6 fruit fly cellular contexts compared by ENCODE assay signal in the genomic region with DNA sequence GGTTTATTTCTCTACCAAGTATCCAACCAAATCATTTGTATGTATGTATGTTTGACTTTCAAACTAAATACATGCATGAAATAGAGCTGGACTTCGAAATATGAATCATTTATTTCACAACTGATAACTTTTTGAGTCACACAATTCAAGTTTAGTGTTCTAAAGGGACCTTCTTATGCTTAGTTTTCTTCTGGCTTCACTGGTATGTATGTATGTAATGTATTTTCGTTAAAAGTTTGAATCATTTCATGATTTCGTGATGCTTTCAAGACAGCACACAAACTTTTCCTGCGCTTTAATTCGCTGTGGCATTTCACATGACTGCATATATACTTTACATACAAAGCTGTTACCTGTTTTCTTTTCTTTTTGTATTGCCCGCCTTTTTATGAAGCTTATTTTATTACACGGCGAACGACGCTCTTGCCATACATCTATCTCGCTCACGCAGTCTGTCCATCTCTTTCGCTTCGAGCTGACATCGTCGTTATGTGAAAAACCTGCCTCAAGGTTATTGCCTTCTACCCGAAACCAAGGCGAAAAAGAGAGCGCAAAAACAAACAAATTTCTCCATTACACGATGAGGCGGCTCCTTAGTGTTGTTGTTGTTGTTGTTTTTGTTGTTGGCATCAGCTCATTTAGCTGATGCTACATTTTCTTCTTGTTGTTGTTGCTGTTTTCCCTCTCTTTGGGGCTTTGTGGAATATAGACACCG.
TF ChIP-seq lines count a peak whose summit lies in the region.

No protein-coding gene starts in this region.

- no peak for TF ChIP-seq CTCF in whole organism, embryonic (GFP tag; optimal IDR thresholded peaks at IDR 0.05; lab: Kevin White, UChicago)

TF ChIP-seq in whole organism, 6 proteins besides CTCF, POLR2A, EP300 and RAD21:
- TF ChIP-seq Dll (optimal IDR thresholded peaks at IDR 0.05; lab: Kevin White, UChicago) (no peak), psq (optimal IDR thresholded peaks at IDR 0.05; lab: Kevin White, UChicago) (no peak), usp (GFP tag; optimal IDR thresholded peaks at IDR 0.05; lab: Kevin White, UChicago) (no peak), pan (optimal IDR thresholded peaks at IDR 0.05; lab: Kevin White, UChicago) (no peak), EcR (GFP tag; optimal IDR thresholded peaks at IDR 0.05; lab: Kevin White, UChicago) (peak; percentile 87 to 89), CG8478 (optimal IDR thresholded peaks at IDR 0.05; lab: Kevin White, UChicago) (peak; percentile 8)

TF ChIP-seq in whole organism, adult, 20 proteins besides CTCF, POLR2A, EP300 and RAD21:
- TF ChIP-seq bab1 (GFP tag; optimal IDR thresholded peaks at IDR 0.05; lab: Kevin White, UChicago): no peak
- TF ChIP-seq CG14711 (tag; optimal IDR thresholded peaks at IDR 0.05; lab: Kevin White, UChicago): no peak
- peak; percentile 99 for TF ChIP-seq tj (GFP tag; optimal IDR thresholded peaks at IDR 0.05; lab: Kevin White, UChicago)
- TF ChIP-seq CG5204 (GFP tag; optimal IDR thresholded peaks at IDR 0.05; lab: Kevin White, UChicago): no peak
- no peak for TF ChIP-seq cic (GFP tag; optimal IDR thresholded peaks at IDR 0.05; lab: Kevin White, UChicago)
- no peak for TF ChIP-seq Clk (GFP tag; optimal IDR thresholded peaks at IDR 0.05; lab: Kevin White, UChicago)
- TF ChIP-seq Mnt (GFP tag; optimal IDR thresholded peaks at IDR 0.05; lab: Kevin White, UChicago): no peak
- TF ChIP-seq CG7101 (tag; optimal IDR thresholded peaks at IDR 0.05; lab: Kevin White, UChicago): no peak

TF ChIP-seq in whole organism, embryonic, 481 proteins besides CTCF, POLR2A, EP300 and RAD21 (continues in another document):
- TF ChIP-seq abd-A (tag; optimal IDR thresholded peaks at IDR 0.05; lab: Kevin White, UChicago): peak; percentile 95
- TF ChIP-seq oc (tag; optimal IDR thresholded peaks at IDR 0.05; lab: Kevin White, UChicago): peak; percentile 80
- TF ChIP-seq CG1603 (tag; optimal IDR thresholded peaks at IDR 0.05; lab: Kevin White, UChicago): no peak
- peak; percentile 51 for TF ChIP-seq Deaf1 (tag; optimal IDR thresholded peaks at IDR 0.05; lab: Kevin White, UChicago)
- TF ChIP-seq CG2202 (tag; optimal IDR thresholded peaks at IDR 0.05; lab: Kevin White, UChicago): no peak
- no peak for TF ChIP-seq Hmx (GFP tag; optimal IDR thresholded peaks at IDR 0.05; lab: Kevin White, UChicago)
- no peak for TF ChIP-seq CG33557 (GFP tag; optimal IDR thresholded peaks at IDR 0.05; lab: Kevin White, UChicago)
- no peak for TF ChIP-seq CG12236 (GFP tag; optimal IDR thresholded peaks at IDR 0.05; lab: Kevin White, UChicago)
- TF ChIP-seq CG6175 (GFP tag; IDR thresholded peaks at IDR 0.05; lab: Robert Waterston, UW): no peak
- no peak for TF ChIP-seq Lpt (GFP tag; optimal IDR thresholded peaks at IDR 0.05; lab: Kevin White, UChicago)
- no peak for TF ChIP-seq Dref (GFP tag; IDR thresholded peaks at IDR 0.05; lab: Robert Waterston, UW)
- peak; percentile 1 for TF ChIP-seq CG10543 (GFP tag; optimal IDR thresholded peaks at IDR 0.05; lab: Kevin White, UChicago)
- no peak for TF ChIP-seq D19B (GFP tag; optimal IDR thresholded peaks at IDR 0.05; lab: Kevin White, UChicago)
- TF ChIP-seq CG12391 (tag; optimal IDR thresholded peaks at IDR 0.05; lab: Kevin White, UChicago): no peak
- TF ChIP-seq CG15011 (GFP tag; optimal IDR thresholded peaks at IDR 0.05; lab: Kevin White, UChicago): no peak
- peak; percentile 7 for TF ChIP-seq psq (GFP tag; optimal IDR thresholded peaks at IDR 0.05; lab: Kevin White, UChicago)
- TF ChIP-seq lilli (GFP tag; optimal IDR thresholded peaks at IDR 0.05; lab: Kevin White, UChicago): no peak
- TF ChIP-seq CG12219 (GFP tag; optimal IDR thresholded peaks at IDR 0.05; lab: Kevin White, UChicago): no peak

TF ChIP-seq in whole organism, prepupa, 60 proteins besides CTCF, POLR2A, EP300 and RAD21 (continues in another document):
- TF ChIP-seq OdsH (GFP tag; optimal IDR thresholded peaks at IDR 0.05; lab: Kevin White, UChicago) (no peak), Eip75B (GFP tag; optimal IDR thresholded peaks at IDR 0.05; lab: Kevin White, UChicago) (peak; percentile 56), vri (GFP tag; optimal IDR thresholded peaks at IDR 0.05; lab: Kevin White, UChicago) (peak; percentile 84), Hr39 (GFP tag; optimal IDR thresholded peaks at IDR 0.05; lab: Kevin White, UChicago) (no peak), CG11902 (GFP tag; optimal IDR thresholded peaks at IDR 0.05; lab: Kevin White, UChicago) (no peak), fkh (GFP tag; optimal IDR thresholded peaks at IDR 0.05; lab: Kevin White, UChicago) (peak; percentile 65), eg (GFP tag; IDR thresholded peaks at IDR 0.05; lab: Robert Waterston, UW) (0 out of 3 replicates have a peak, but pooled peaks have one; percentile 45), spab (GFP tag; optimal IDR thresholded peaks at IDR 0.05; lab: Kevin White, UChicago) (peak; percentile 13), achi (GFP tag; optimal IDR thresholded peaks at IDR 0.05; lab: Kevin White, UChicago) (no peak), Ets96B (tag; optimal IDR thresholded peaks at IDR 0.05; lab: Kevin White, UChicago) (no peak), ss (GFP tag; optimal IDR thresholded peaks at IDR 0.05; lab: Kevin White, UChicago) (peak; percentile 34 to 36), fd59A (GFP tag; optimal IDR thresholded peaks at IDR 0.05; lab: Kevin White, UChicago) (no peak), CG11294 (GFP tag; IDR thresholded peaks at IDR 0.05; lab: Robert Waterston, UW) (no peak), Gug (GFP tag; IDR thresholded peaks at IDR 0.05; lab: Robert Waterston, UW) (no peak), dsx (GFP tag; optimal IDR thresholded peaks at IDR 0.05; lab: Kevin White, UChicago; ENCODE audit: poor library complexity, severe bottlenecking) (peak; percentile 44), Sox15 (GFP tag; optimal IDR thresholded peaks at IDR 0.05; lab: Kevin White, UChicago) (no peak), CG6163 (GFP tag; IDR thresholded peaks at IDR 0.05; lab: Robert Waterston, UW) (peak; percentile 45; the same call in 1 of the 3 replicates), pdm3 (GFP tag; optimal IDR thresholded peaks at IDR 0.05; lab: Kevin White, UChicago) (no peak)

TF ChIP-seq in whole organism, pupa, 21 proteins besides CTCF, POLR2A, EP300 and RAD21:
- TF ChIP-seq CG13204 (GFP tag; optimal IDR thresholded peaks at IDR 0.05; lab: Kevin White, UChicago) (peak; percentile 30), CG15710 (tag; optimal IDR thresholded peaks at IDR 0.05; lab: Kevin White, UChicago) (peak; percentile 6), EcR (GFP tag; optimal IDR thresholded peaks at IDR 0.05; lab: Kevin White, UChicago) (peak; percentile 96), CG32121 (GFP tag; IDR thresholded peaks at IDR 0.05; lab: Robert Waterston, UW) (no peak), CG4496 (GFP tag; IDR thresholded peaks at IDR 0.05; lab: Robert Waterston, UW) (peak; percentile 70; the same call in 2 of the 3 replicates), CG8159 (tag; optimal IDR thresholded peaks at IDR 0.05; lab: Kevin White, UChicago) (peak; percentile 13)

TF ChIP-seq in whole organism, wandering third instar larva, 38 proteins besides CTCF, POLR2A, EP300 and RAD21:
- peak; percentile 36 for TF ChIP-seq fru (GFP tag; optimal IDR thresholded peaks at IDR 0.05; lab: Kevin White, UChicago)
- TF ChIP-seq Vsx2 (GFP tag; optimal IDR thresholded peaks at IDR 0.05; lab: Kevin White, UChicago; ENCODE audit: partially characterized antibody): peak; percentile 7
- peak; percentile 33 for TF ChIP-seq Sp1 (GFP tag; optimal IDR thresholded peaks at IDR 0.05; lab: Kevin White, UChicago)
- TF ChIP-seq psq (GFP tag; optimal IDR thresholded peaks at IDR 0.05; lab: Kevin White, UChicago): peak; percentile 74
- TF ChIP-seq Hnf4 (GFP tag; optimal IDR thresholded peaks at IDR 0.05; lab: Kevin White, UChicago): no peak
- peak; percentile 28 for TF ChIP-seq tai (GFP tag; optimal IDR thresholded peaks at IDR 0.05; lab: Kevin White, UChicago)
- TF ChIP-seq h (GFP tag; optimal IDR thresholded peaks at IDR 0.05; lab: Kevin White, UChicago): peak; percentile 25
- TF ChIP-seq dl (GFP tag; optimal IDR thresholded peaks at IDR 0.05; lab: Kevin White, UChicago; ENCODE audit: insufficient read depth in 1 of 2, partially characterized antibody in 2 of 2): no peak
- TF ChIP-seq CG9705 (GFP tag; optimal IDR thresholded peaks at IDR 0.05; lab: Kevin White, UChicago): no peak
- TF ChIP-seq Mio (GFP tag; optimal IDR thresholded peaks at IDR 0.05; lab: Kevin White, UChicago): no peak
- TF ChIP-seq jim (GFP tag; optimal IDR thresholded peaks at IDR 0.05; lab: Kevin White, UChicago): peak; percentile 29
- TF ChIP-seq OdsH (GFP tag; optimal IDR thresholded peaks at IDR 0.05; lab: Kevin White, UChicago): peak; percentile 17
- TF ChIP-seq Rel (GFP tag; optimal IDR thresholded peaks at IDR 0.05; lab: Kevin White, UChicago): no peak
- peak; percentile 87 for TF ChIP-seq Rel (tag; optimal IDR thresholded peaks at IDR 0.05; lab: Kevin White, UChicago)
